Worm (Caenorhabditis elegans) whole organism, young adult: ENCODE measurements around the gene kbp-3.

Experiments
- ama-1 ChIP-seq, 3 experiments: fragments of 150-350 bp in 1 of 3; sonication (generic microtip) in 2 of 3; optimal IDR thresholded peaks; 2 replicates each; lab custom pipeline; 2014 to 2018; ENCODE audit warnings: missing biosample characterization in 2 of 3, missing genetic modification characterization in 2 of 3, missing genetic modification reagents in 2 of 3
- efl-1 ChIP-seq: fragments of 150-350 bp; optimal IDR thresholded peaks from 2 replicates; lab custom pipeline; 2014; ENCODE audit warnings: missing biosample characterization, missing genetic modification reagents, missing genetic modification characterization
- nfya-2 ChIP-seq: fragments of 200-800 bp; sonication (Bioruptor generic); IDR thresholded peaks from 2 replicates; pipeline ENCODE4 v1.3.6; 2022; ENCODE audit warnings: missing genetic modification reagents, missing genetic modification characterization, missing compliant biosample characterization
- repo-1 ChIP-seq: sonication (generic microtip); optimal IDR thresholded peaks from 2 replicates; lab custom pipeline; 2017; ENCODE audit warnings: mild to moderate bottlenecking, missing genetic modification characterization, missing compliant biosample characterization

DNA sequence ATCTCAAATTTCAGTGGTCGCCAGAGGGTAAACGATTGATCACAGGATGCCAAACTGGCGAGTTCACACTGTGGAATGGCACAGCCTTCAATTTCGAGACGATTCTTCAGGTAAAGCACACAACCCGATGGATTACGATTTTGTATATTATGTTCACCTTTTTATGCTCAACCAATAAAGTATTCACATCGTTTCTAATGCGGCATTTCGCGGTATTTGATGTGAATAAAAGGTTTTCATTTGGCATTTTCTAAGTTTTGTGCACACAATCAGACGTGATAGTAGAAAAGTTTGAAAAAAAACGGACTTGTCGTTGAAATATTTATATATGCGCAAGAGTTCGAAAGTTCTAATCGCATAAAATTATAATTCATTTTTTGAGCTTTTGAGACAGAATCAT, 30.9 kb downstream of the kbp-3 start:
- no peak for TF ChIP-seq nfya-2 (GFP tag; lab: Robert Waterston, UW)
- TF ChIP-seq ama-1 (optimal IDR thresholded peaks at IDR 0.05; lab: Kevin White, UChicago) = no peak
- TF ChIP-seq ama-1 (GFP tag; optimal IDR thresholded peaks at IDR 0.05; lab: Kevin White, UChicago) = no peak
- TF ChIP-seq repo-1 (tag; lab: Kevin White, UChicago) = no peak
- TF ChIP-seq efl-1 = no peak
